Worm (Caenorhabditis elegans) whole organism, L2 larva: ENCODE results near the gene hex-1.

Source experiments
- C34F6.9 ChIP-seq: fragments of 150-350 bp; optimal IDR thresholded peaks from 2 replicates; lab custom pipeline; 2014; ENCODE audit warnings: missing biosample characterization, missing genetic modification characterization
- F13H6.1 ChIP-seq: sonication (generic microtip); optimal IDR thresholded peaks from 2 replicates; lab custom pipeline; 2016; ENCODE audit warnings: missing genetic modification characterization, missing compliant biosample characterization
- R02D3.7 ChIP-seq: fragments of 150-350 bp; optimal IDR thresholded peaks from 2 replicates; lab custom pipeline; 2014; ENCODE audit warnings: missing biosample characterization, missing genetic modification characterization
- Y55F3AM.14 ChIP-seq: fragments of 200-800 bp; sonication (Bioruptor generic); optimal IDR thresholded peaks from 2 replicates; lab custom pipeline; 2018; ENCODE audit warnings: mild to moderate bottlenecking, missing genetic modification characterization, missing compliant biosample characterization
- ZK546.5 ChIP-seq: sonication (generic microtip); optimal IDR thresholded peaks from 2 replicates; lab custom pipeline; 2017; ENCODE audit warnings: missing biosample characterization, missing genetic modification characterization
- alr-1 ChIP-seq: fragments of 150-350 bp; optimal IDR thresholded peaks from 2 replicates; lab custom pipeline; 2014; ENCODE audit warnings: missing biosample characterization, missing genetic modification characterization
- ama-1 ChIP-seq: fragments of 150-350 bp; optimal IDR thresholded peaks from 2 replicates; lab custom pipeline; 2018; ENCODE audit warnings: inconsistent platforms
- ceh-16 ChIP-seq: fragments of 150-350 bp; optimal IDR thresholded peaks from 2 replicates; lab custom pipeline; 2014; ENCODE audit warnings: missing biosample characterization, missing genetic modification characterization
- ceh-82 ChIP-seq: fragments of 150-350 bp; optimal IDR thresholded peaks from 2 replicates; lab custom pipeline; 2014; ENCODE audit warnings: missing biosample characterization, missing genetic modification characterization
- crh-2 ChIP-seq: sonication (generic microtip); optimal IDR thresholded peaks from 2 replicates; lab custom pipeline; 2017; ENCODE audit warnings: missing biosample characterization, missing genetic modification characterization
- elt-1 ChIP-seq: fragments of 150-350 bp; optimal IDR thresholded peaks from 2 replicates; lab custom pipeline; 2014; ENCODE audit warnings: missing biosample characterization, missing genetic modification characterization
- elt-3 ChIP-seq: sonication (generic microtip); optimal IDR thresholded peaks from 2 replicates; lab custom pipeline; 2017; ENCODE audit warnings: missing biosample characterization, missing genetic modification characterization
- fos-1 ChIP-seq: fragments of 150-350 bp; optimal IDR thresholded peaks from 2 replicates; lab custom pipeline; 2014; ENCODE audit warnings: missing biosample characterization, missing genetic modification characterization
- gmeb-1 ChIP-seq: fragments of 150-350 bp; optimal IDR thresholded peaks from 2 replicates; lab custom pipeline; 2014; ENCODE audit warnings: missing biosample characterization, missing genetic modification characterization
- lin-13 ChIP-seq: fragments of 150-350 bp; optimal IDR thresholded peaks from 2 replicates; lab custom pipeline; 2014; ENCODE audit warnings: missing biosample characterization, missing genetic modification reagents, missing genetic modification characterization
- lin-39 ChIP-seq: fragments of 150-350 bp; optimal IDR thresholded peaks from 2 replicates; lab custom pipeline; 2014; ENCODE audit warnings: missing biosample characterization, missing genetic modification reagents, missing genetic modification characterization
- lsy-2 ChIP-seq, 2 experiments: fragments of 150-350 bp in 1 of 2; sonication (generic microtip) in 1 of 2; optimal IDR thresholded peaks; 2 replicates each; lab custom pipeline; 2014 to 2017; ENCODE audit warnings: missing biosample characterization in 2 of 2, missing genetic modification characterization in 2 of 2
- mab-5 ChIP-seq: fragments of 150-350 bp; optimal IDR thresholded peaks from 2 replicates; lab custom pipeline; 2014; ENCODE audit warnings: missing biosample characterization, missing genetic modification characterization
- mbf-1 ChIP-seq: sonication (generic microtip); optimal IDR thresholded peaks from 2 replicates; lab custom pipeline; 2017; ENCODE audit warnings: missing biosample characterization, missing genetic modification characterization
- nhr-10 ChIP-seq: sonication (generic microtip); optimal IDR thresholded peaks from 2 replicates; lab custom pipeline; 2017; ENCODE audit warnings: missing biosample characterization, missing genetic modification characterization
- nhr-129 ChIP-seq: fragments of 150-350 bp; optimal IDR thresholded peaks from 2 replicates; lab custom pipeline; 2014; ENCODE audit warnings: missing biosample characterization, missing genetic modification characterization
- nhr-21 ChIP-seq: fragments of 150-350 bp; optimal IDR thresholded peaks from 2 replicates; lab custom pipeline; 2014; ENCODE audit warnings: missing biosample characterization, missing genetic modification characterization
- nhr-23 ChIP-seq: fragments of 150-350 bp; optimal IDR thresholded peaks from 2 replicates; lab custom pipeline; 2014; ENCODE audit warnings: missing biosample characterization, missing genetic modification reagents, missing genetic modification characterization
- nhr-237 ChIP-seq: fragments of 150-350 bp; optimal IDR thresholded peaks from 2 replicates; lab custom pipeline; 2014; ENCODE audit warnings: missing biosample characterization, missing genetic modification characterization
- nhr-25 ChIP-seq: fragments of 150-350 bp; sonication (generic microtip); optimal IDR thresholded peaks from 3 replicates; lab custom pipeline; 2014; ENCODE audit warnings: missing biosample characterization, missing genetic modification characterization
- nhr-77 ChIP-seq: fragments of 150-350 bp; optimal IDR thresholded peaks from 2 replicates; lab custom pipeline; 2014; ENCODE audit warnings: missing biosample characterization, missing genetic modification characterization
- peb-1 ChIP-seq: fragments of 150-350 bp; optimal IDR thresholded peaks from 2 replicates; lab custom pipeline; 2014; ENCODE audit warnings: missing biosample characterization, missing genetic modification characterization
- sem-4 ChIP-seq: fragments of 150-350 bp; optimal IDR thresholded peaks from 2 replicates; lab custom pipeline; 2014; ENCODE audit warnings: missing biosample characterization, missing genetic modification reagents, missing genetic modification characterization
- sma-3 ChIP-seq: sonication (generic microtip); optimal IDR thresholded peaks from 2 replicates; lab custom pipeline; 2016; ENCODE audit warnings: missing genetic modification reagents, missing genetic modification characterization, missing compliant biosample characterization
- sma-9 ChIP-seq, 2 experiments: fragments of 150-350 bp in 1 of 2; sonication (generic microtip) in 1 of 2; optimal IDR thresholded peaks; 2 replicates each; lab custom pipeline; 2014 to 2016; ENCODE audit warnings: missing genetic modification characterization in 2 of 2, mild to moderate bottlenecking in 1 of 2, missing biosample characterization in 1 of 2, missing compliant biosample characterization in 1 of 2, missing genetic modification reagents in 1 of 2, moderate library complexity in 1 of 2
- unc-39 ChIP-seq: fragments of 150-350 bp; optimal IDR thresholded peaks from 2 replicates; lab custom pipeline; 2014; ENCODE audit warnings: missing biosample characterization, missing genetic modification characterization
- unc-55 ChIP-seq: fragments of 150-350 bp; sonication (generic microtip); optimal IDR thresholded peaks from 3 replicates; lab custom pipeline; 2014; ENCODE audit warnings: missing biosample characterization, missing genetic modification reagents, missing genetic modification characterization
- unc-62 ChIP-seq: fragments of 150-350 bp; optimal IDR thresholded peaks from 2 replicates; lab custom pipeline; 2014; ENCODE audit warnings: missing biosample characterization, missing genetic modification reagents, missing genetic modification characterization
- zag-1 ChIP-seq: fragments of 150-350 bp; optimal IDR thresholded peaks from 2 replicates; lab custom pipeline; 2014; ENCODE audit warnings: missing biosample characterization, missing genetic modification characterization
- ztf-1 ChIP-seq: fragments of 200-800 bp; sonication (Bioruptor generic); conservative IDR thresholded peaks from 2 replicates; pipeline ENCODE4 v1.3.6; 2022; ENCODE audit warnings: missing genetic modification characterization, missing compliant biosample characterization
- ztf-11 ChIP-seq: sonication (generic microtip); optimal IDR thresholded peaks from 2 replicates; lab custom pipeline; 2017; ENCODE audit warnings: missing biosample characterization, missing genetic modification characterization
- ztf-4 ChIP-seq: fragments of 150-350 bp; optimal IDR thresholded peaks from 2 replicates; lab custom pipeline; 2014; ENCODE audit warnings: missing biosample characterization, missing genetic modification characterization

Gene hex-1

DNA sequence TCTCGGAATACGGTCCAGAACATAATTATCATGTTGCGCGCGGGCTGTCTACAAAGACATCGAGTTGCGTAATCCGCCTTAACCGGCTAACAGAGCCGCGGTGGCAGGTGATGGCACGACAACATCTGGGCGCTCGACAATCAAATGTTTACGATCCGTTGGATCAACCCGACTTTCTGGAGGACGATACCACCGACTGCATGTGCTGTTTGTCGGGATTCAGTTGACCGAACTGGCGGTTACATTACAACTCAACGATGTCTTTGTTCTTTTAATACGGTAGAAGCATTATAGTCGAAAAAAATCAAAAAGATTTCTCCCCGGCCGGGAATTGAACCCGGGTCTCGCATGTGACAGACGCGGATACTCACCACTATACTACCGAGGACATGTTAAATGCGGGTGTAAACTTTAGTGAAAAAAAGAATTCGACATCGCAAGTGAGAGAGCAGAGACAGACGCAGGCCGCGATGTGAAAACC, 6.0 kb downstream of the hex-1 start (continued):
- no peak for TF ChIP-seq ztf-1
- TF ChIP-seq sma-9 (GFP tag; optimal IDR thresholded peaks at IDR 0.05; lab: Kevin White, UChicago), result peak; percentile 81
- no peak for TF ChIP-seq sma-9 (tag; optimal IDR thresholded peaks at IDR 0.05; lab: Kevin White, UChicago)
- TF ChIP-seq unc-39 (tag; lab: Kevin White, UChicago), result no peak
- TF ChIP-seq gmeb-1, result peak; percentile 44
- no peak for TF ChIP-seq unc-62 (GFP tag; lab: Kevin White, UChicago)
- TF ChIP-seq Y55F3AM.14 (GFP tag; lab: Kevin White, UChicago), result peak; percentile 50
- peak; percentile 24 for TF ChIP-seq sem-4 (tag; lab: Kevin White, UChicago)
- TF ChIP-seq zag-1, result peak; percentile 44
- no peak for TF ChIP-seq nhr-10
- peak; percentile 77 for TF ChIP-seq nhr-129 (tag; lab: Kevin White, UChicago)
- peak; percentile 38 for TF ChIP-seq fos-1 (tag; lab: Kevin White, UChicago)
- TF ChIP-seq elt-3 (tag; lab: Kevin White, UChicago), result no peak
- TF ChIP-seq R02D3.7, result no peak
- TF ChIP-seq nhr-23, result no peak
- TF ChIP-seq, all 48 proteins: peak for 20

DNA sequence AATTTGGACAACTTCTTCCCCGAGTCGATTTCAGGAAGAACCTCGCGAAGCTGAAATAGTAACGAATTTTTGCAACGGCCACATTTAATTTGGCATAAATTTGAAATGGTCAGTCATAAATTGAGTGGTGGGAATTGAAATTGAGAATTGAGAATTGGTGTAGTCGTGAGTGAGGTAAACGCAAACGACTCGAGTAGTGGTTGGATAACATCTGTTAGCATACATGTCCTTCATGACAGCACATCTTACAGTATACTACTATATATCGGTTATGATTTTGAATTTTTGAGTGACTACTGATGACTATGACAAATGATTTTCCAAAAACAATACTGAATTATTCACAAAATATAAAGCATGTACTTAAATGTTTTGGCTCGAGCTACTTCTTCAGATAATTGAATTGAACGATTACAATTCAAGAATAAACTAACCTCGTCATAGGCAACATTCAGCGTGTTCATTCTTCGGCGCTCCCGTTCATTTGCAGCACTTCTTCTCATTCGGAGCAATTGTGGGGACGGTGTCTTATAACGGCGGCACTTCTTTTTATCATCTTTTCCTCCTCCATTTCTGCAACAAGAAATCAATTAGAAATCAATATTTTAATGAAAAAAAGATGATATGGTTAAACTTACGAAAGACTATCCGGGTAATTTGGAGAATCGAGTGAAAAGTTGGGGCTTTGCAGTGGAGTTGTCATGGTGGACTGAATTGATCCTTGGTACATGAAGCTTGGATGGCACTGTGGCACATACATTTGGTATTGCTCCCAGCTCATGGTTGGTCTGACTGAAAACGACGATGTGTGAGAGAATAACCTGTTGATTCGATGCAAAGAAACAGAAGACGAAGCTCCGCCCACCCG, 8.6 kb downstream of the hex-1 start, which contains the start of gene lin-32:
Gene lin-32, minus strand, starts transcription at position 818 of the 868 bp plus-strand sequence.
- no peak for TF ChIP-seq elt-1 (tag; lab: Kevin White, UChicago)
- TF ChIP-seq lin-39 (tag; lab: Kevin White, UChicago), result no peak
- no peak for TF ChIP-seq F13H6.1 (tag; lab: Kevin White, UChicago)
- TF ChIP-seq crh-2 (tag; lab: Kevin White, UChicago), result no peak
- no peak for TF ChIP-seq nhr-23
- no peak for TF ChIP-seq mab-5
- TF ChIP-seq sma-3, result no peak
- TF ChIP-seq ceh-16 (tag; lab: Kevin White, UChicago), result no peak

DNA sequence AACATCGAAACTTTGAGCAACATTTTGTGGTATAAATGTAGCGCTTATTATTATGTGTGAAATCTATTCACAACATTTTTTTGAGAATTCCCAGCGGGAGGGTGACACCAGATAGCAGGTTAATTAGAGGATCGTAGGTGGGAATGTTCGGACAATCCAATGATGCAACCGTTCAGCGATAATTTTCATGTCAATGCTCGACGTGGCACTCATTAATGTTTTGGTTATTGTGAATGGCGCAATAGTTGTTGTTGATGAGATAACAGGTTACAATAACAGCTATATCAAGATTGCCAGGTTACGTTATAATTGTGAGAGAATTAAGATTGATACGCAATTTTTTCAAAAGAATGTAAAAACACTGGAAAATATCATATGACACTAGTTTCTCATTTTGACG, 10.4 kb downstream of the hex-1 start:
- no peak for TF ChIP-seq ztf-11 (tag; lab: Kevin White, UChicago)
- no peak for TF ChIP-seq unc-62 (GFP tag; lab: Kevin White, UChicago)
- no peak for TF ChIP-seq C34F6.9 (tag; lab: Kevin White, UChicago)
- TF ChIP-seq peb-1 (tag; lab: Kevin White, UChicago), result no peak
- TF ChIP-seq fos-1 (tag; lab: Kevin White, UChicago), result no peak
- no peak for TF ChIP-seq nhr-237 (tag; lab: Kevin White, UChicago)
- no peak for TF ChIP-seq ztf-4
- no peak for TF ChIP-seq sma-9 (GFP tag; optimal IDR thresholded peaks at IDR 0.05; lab: Kevin White, UChicago)
- TF ChIP-seq sma-9 (tag; optimal IDR thresholded peaks at IDR 0.05; lab: Kevin White, UChicago), result no peak
- TF ChIP-seq mab-5, result no peak
- TF ChIP-seq sem-4 (tag; lab: Kevin White, UChicago), result no peak
- no peak for TF ChIP-seq ceh-82 (tag; lab: Kevin White, UChicago)
- TF ChIP-seq mbf-1 (tag; lab: Kevin White, UChicago), result no peak
- TF ChIP-seq nhr-77, result no peak
- no peak for TF ChIP-seq nhr-23
- TF ChIP-seq ama-1 (lab: Kevin White, UChicago), result no peak

DNA sequence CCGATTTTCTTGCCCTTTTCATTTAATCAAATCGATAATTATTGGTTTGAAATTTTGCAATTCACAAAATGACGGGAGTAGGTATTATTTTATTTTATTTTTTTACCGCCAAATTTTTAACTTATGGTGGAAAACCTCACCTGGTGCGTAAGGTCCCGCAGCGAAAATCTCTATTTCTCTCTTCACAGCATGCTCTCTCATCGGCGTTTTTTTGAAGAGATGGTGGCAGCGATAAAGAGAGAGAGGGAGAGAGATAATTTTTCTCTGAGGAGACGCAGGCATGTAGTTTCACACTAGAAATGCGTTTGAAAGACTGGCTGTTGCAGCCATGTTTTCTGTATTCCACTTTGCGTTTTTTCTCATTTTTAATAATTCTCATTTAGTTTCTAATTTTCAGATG, 13.0 kb downstream of the hex-1 start, which contains the start of gene T14F9.2:
Gene T14F9.2, plus strand, starts transcription at position 396 of the 400 bp plus-strand sequence.
- TF ChIP-seq nhr-77 (no peak), nhr-25 (tag; lab: Kevin White, UChicago) (peak; percentile 41), C34F6.9 (tag; lab: Kevin White, UChicago) (peak; percentile 72), lsy-2 (tag; optimal IDR thresholded peaks at IDR 0.05; lab: Kevin White, UChicago) (peak in 1 of 2 experiments; percentile 83), unc-39 (tag; lab: Kevin White, UChicago) (no peak), nhr-129 (tag; lab: Kevin White, UChicago) (peak; percentile 52), fos-1 (tag; lab: Kevin White, UChicago) (peak; percentile 10), F13H6.1 (tag; lab: Kevin White, UChicago) (peak; percentile 37), alr-1 (tag; lab: Kevin White, UChicago) (no peak), crh-2 (tag; lab: Kevin White, UChicago) (peak; percentile 60), lin-13 (GFP tag; lab: Kevin White, UChicago) (peak; percentile 51), sma-9 (GFP tag; optimal IDR thresholded peaks at IDR 0.05; lab: Kevin White, UChicago) (peak; percentile 24), sma-9 (tag; optimal IDR thresholded peaks at IDR 0.05; lab: Kevin White, UChicago) (no peak), unc-55 (GFP tag; lab: Kevin White, UChicago) (peak; percentile 74), ZK546.5 (tag; lab: Kevin White, UChicago) (no peak), nhr-21 (tag; lab: Kevin White, UChicago) (no peak)
